Worm (Caenorhabditis elegans) whole organism, L1 larva: Measurements from ENCODE around the gene cyp-14A4.

ENCODE experiments used
- C04F5.9 ChIP-seq: sonication (generic microtip); optimal IDR thresholded peaks from 2 replicates; lab custom pipeline; 2016; ENCODE audit warnings: missing genetic modification characterization, missing compliant biosample characterization
- alr-1 ChIP-seq: fragments of 200-800 bp; sonication (Bioruptor generic); optimal IDR thresholded peaks from 2 replicates; lab custom pipeline; 2018; ENCODE audit warnings: borderline replicate concordance, mild to moderate bottlenecking, missing genetic modification characterization, missing compliant biosample characterization
- aly-2 ChIP-seq: fragments of 150-350 bp; optimal IDR thresholded peaks from 2 replicates; lab custom pipeline; 2014; ENCODE audit warnings: missing biosample characterization, missing genetic modification characterization
- ama-1 ChIP-seq: fragments of 150-350 bp; optimal IDR thresholded peaks from 2 replicates; lab custom pipeline; 2014
- ceh-8 ChIP-seq: fragments of 200-800 bp; sonication (Bioruptor generic); optimal IDR thresholded peaks from 2 replicates; lab custom pipeline; 2018; ENCODE audit warnings: mild to moderate bottlenecking, missing genetic modification characterization, moderate library complexity, missing compliant biosample characterization
- ceh-82 ChIP-seq, 3 experiments: fragments of 150-350 bp in 1 of 3; sonication (generic microtip) in 2 of 3; optimal IDR thresholded peaks; 2 replicates each; lab custom pipeline; 2014 to 2017; ENCODE audit warnings: missing biosample characterization in 3 of 3, missing genetic modification characterization in 3 of 3
- dsc-1 ChIP-seq: sonication (generic microtip); optimal IDR thresholded peaks from 2 replicates; lab custom pipeline; 2016; ENCODE audit warnings: mild to moderate bottlenecking, missing genetic modification characterization, missing compliant biosample characterization
- efl-1 ChIP-seq, 4 experiments: fragments of 150-350 bp; optimal IDR thresholded peaks in 3 of 4; peaks in 1 of 4; 1 replicate in 1 of 4; 2 replicates in 3 of 4; lab custom pipeline; 2014; ENCODE audit warnings: missing biosample characterization in 2 of 4, missing genetic modification characterization in 2 of 4, missing genetic modification reagents in 2 of 4
- egl-13 ChIP-seq: sonication (generic microtip); optimal IDR thresholded peaks from 2 replicates; lab custom pipeline; 2016; ENCODE audit warnings: missing genotype, missing genetic modification reagents, missing genetic modification characterization, missing compliant biosample characterization
- elt-2 ChIP-seq: sonication (generic microtip); optimal IDR thresholded peaks from 2 replicates; lab custom pipeline; 2016; ENCODE audit warnings: missing genetic modification characterization, mild to moderate bottlenecking, inconsistent platforms, missing compliant biosample characterization, missing genetic modification reagents
- ets-5 ChIP-seq: fragments of 200-800 bp; sonication (Bioruptor generic); IDR thresholded peaks from 2 replicates; pipeline ENCODE4 v1.3.6; 2022; ENCODE audit warnings: missing genetic modification characterization, missing compliant biosample characterization
- fkh-4 ChIP-seq: sonication (generic microtip); optimal IDR thresholded peaks from 2 replicates; lab custom pipeline; 2016; ENCODE audit warnings: missing compliant biosample characterization, missing genetic modification characterization, borderline replicate concordance
- hlh-17 ChIP-seq: fragments of 200-800 bp; sonication (Bioruptor generic); optimal IDR thresholded peaks from 2 replicates; lab custom pipeline; 2018; ENCODE audit warnings: missing genetic modification characterization, mild to moderate bottlenecking, missing compliant biosample characterization, moderate library complexity, borderline replicate concordance
- hpl-2 ChIP-seq: fragments of 150-350 bp; optimal IDR thresholded peaks from 2 replicates; lab custom pipeline; 2014; ENCODE audit warnings: missing biosample characterization, missing genetic modification reagents, missing genetic modification characterization
- irx-1 ChIP-seq: sonication (generic microtip); optimal IDR thresholded peaks from 2 replicates; lab custom pipeline; 2016; ENCODE audit warnings: missing genetic modification characterization, missing compliant biosample characterization
- isw-1 ChIP-seq: fragments of 200-800 bp; sonication (Bioruptor generic); IDR thresholded peaks from 2 replicates; pipeline ENCODE4 v1.3.6; 2022; ENCODE audit warnings: missing genetic modification characterization, missing compliant biosample characterization
- lin-14 ChIP-seq: fragments of 200-800 bp; sonication (Bioruptor generic); optimal IDR thresholded peaks from 2 replicates; lab custom pipeline; 2018; ENCODE audit warnings: mild to moderate bottlenecking, missing genetic modification characterization, moderate library complexity, missing compliant biosample characterization
- lin-15B ChIP-seq: fragments of 150-350 bp; sonication (generic microtip); optimal IDR thresholded peaks from 3 replicates; lab custom pipeline; 2014; ENCODE audit warnings: missing biosample characterization, missing genetic modification characterization
- lin-39 ChIP-seq: fragments of 150-350 bp; optimal IDR thresholded peaks from 2 replicates; lab custom pipeline; 2014; ENCODE audit warnings: missing biosample characterization, missing genetic modification reagents, missing genetic modification characterization
- lir-3 ChIP-seq: sonication (generic microtip); optimal IDR thresholded peaks from 2 replicates; lab custom pipeline; 2016; ENCODE audit warnings: mild to moderate bottlenecking, missing genetic modification characterization, moderate library complexity, missing compliant biosample characterization; ENCODE audit not compliant: poor library complexity
- lsy-2 ChIP-seq, 2 experiments: fragments of 150-350 bp; optimal IDR thresholded peaks; 2 replicates each; lab custom pipeline; 2014; ENCODE audit warnings: missing biosample characterization in 2 of 2, missing genetic modification characterization in 2 of 2
- nhr-19 ChIP-seq: fragments of 200-800 bp; sonication (Bioruptor generic); conservative IDR thresholded peaks from 2 replicates; pipeline ENCODE4 v1.3.6; 2022; ENCODE audit warnings: missing genetic modification characterization, missing compliant biosample characterization
- nhr-20 ChIP-seq: sonication (generic microtip); optimal IDR thresholded peaks from 2 replicates; lab custom pipeline; 2016; ENCODE audit warnings: mild to moderate bottlenecking, missing genetic modification characterization, missing compliant biosample characterization
- nhr-237 ChIP-seq: fragments of 150-350 bp; optimal IDR thresholded peaks from 2 replicates; lab custom pipeline; 2014; ENCODE audit warnings: missing biosample characterization, missing genetic modification characterization
- nhr-28 ChIP-seq: fragments of 150-350 bp; optimal IDR thresholded peaks from 2 replicates; lab custom pipeline; 2014; ENCODE audit warnings: missing biosample characterization, missing genetic modification characterization
- nhr-47 ChIP-seq: sonication (generic microtip); optimal IDR thresholded peaks from 2 replicates; lab custom pipeline; 2016; ENCODE audit warnings: mild to moderate bottlenecking, missing genetic modification characterization, moderate library complexity, missing compliant biosample characterization
- nhr-71 ChIP-seq: sonication (generic microtip); optimal IDR thresholded peaks from 2 replicates; lab custom pipeline; 2016; ENCODE audit warnings: mild to moderate bottlenecking, missing genetic modification characterization, moderate library complexity, missing compliant biosample characterization
- nhr-84 ChIP-seq: sonication (generic microtip); optimal IDR thresholded peaks from 2 replicates; lab custom pipeline; 2017; ENCODE audit warnings: missing biosample characterization, missing genetic modification characterization
- nhr-90 ChIP-seq: sonication (generic microtip); optimal IDR thresholded peaks from 2 replicates; lab custom pipeline; 2016; ENCODE audit warnings: mild to moderate bottlenecking, missing genetic modification characterization, missing compliant biosample characterization; ENCODE audit not compliant: poor library complexity
- pag-3 ChIP-seq: sonication (generic microtip); optimal IDR thresholded peaks from 2 replicates; lab custom pipeline; 2017; ENCODE audit warnings: missing genetic modification characterization, mild to moderate bottlenecking, missing compliant biosample characterization, antibody characterized with exemption, borderline replicate concordance; ENCODE audit not compliant: insufficient read depth
- pax-3 ChIP-seq: fragments of 200-800 bp; sonication (Bioruptor generic); optimal IDR thresholded peaks from 2 replicates; lab custom pipeline; 2018; ENCODE audit warnings: mild to moderate bottlenecking, missing genetic modification characterization, moderate library complexity, missing compliant biosample characterization
- rnt-1 ChIP-seq: sonication (generic microtip); optimal IDR thresholded peaks from 2 replicates; lab custom pipeline; 2016; ENCODE audit warnings: mild to moderate bottlenecking, missing genetic modification characterization, moderate library complexity, missing compliant biosample characterization
- skn-1 ChIP-seq: fragments of 150-350 bp; optimal IDR thresholded peaks from 2 replicates; lab custom pipeline; 2014; ENCODE audit warnings: missing biosample characterization, missing genetic modification characterization
- snpc-4 ChIP-seq: fragments of 150-350 bp; optimal IDR thresholded peaks from 2 replicates; lab custom pipeline; 2014; ENCODE audit warnings: missing biosample characterization, missing genetic modification characterization
- snu-23 ChIP-seq: sonication (generic microtip); optimal IDR thresholded peaks from 2 replicates; lab custom pipeline; 2016; ENCODE audit warnings: missing genetic modification characterization, missing compliant biosample characterization
- sptf-1 ChIP-seq: fragments of 150-350 bp; optimal IDR thresholded peaks from 2 replicates; lab custom pipeline; 2014; ENCODE audit warnings: missing biosample characterization, missing genetic modification characterization
- sup-37 ChIP-seq: fragments of 200-800 bp; sonication (Bioruptor generic); optimal IDR thresholded peaks from 2 replicates; lab custom pipeline; 2018; ENCODE audit warnings: mild to moderate bottlenecking, missing genetic modification characterization, missing compliant biosample characterization
- swsn-7 ChIP-seq: sonication (generic microtip); optimal IDR thresholded peaks from 2 replicates; lab custom pipeline; 2016; ENCODE audit warnings: missing genetic modification characterization, missing compliant biosample characterization
- tlp-1 ChIP-seq: fragments of 150-350 bp; optimal IDR thresholded peaks from 2 replicates; lab custom pipeline; 2014; ENCODE audit warnings: missing biosample characterization, missing genetic modification characterization
- unc-130 ChIP-seq: fragments of 150-350 bp; optimal IDR thresholded peaks from 2 replicates; lab custom pipeline; 2017; ENCODE audit warnings: missing biosample characterization, missing genetic modification characterization, inconsistent platforms
- unc-98 ChIP-seq: fragments of 200-800 bp; sonication (Bioruptor generic); IDR thresholded peaks from 2 replicates; pipeline ENCODE4 v1.3.6; 2022; ENCODE audit warnings: missing genetic modification characterization, missing compliant biosample characterization
- xbp-1 ChIP-seq: sonication (generic microtip); optimal IDR thresholded peaks from 2 replicates; lab custom pipeline; 2016; ENCODE audit warnings: missing genetic modification characterization, missing compliant biosample characterization
- zag-1 ChIP-seq: fragments of 150-350 bp; optimal IDR thresholded peaks from 2 replicates; lab custom pipeline; 2014; ENCODE audit warnings: missing biosample characterization, missing genetic modification characterization
- ztf-4 ChIP-seq: fragments of 150-350 bp; optimal IDR thresholded peaks from 2 replicates; lab custom pipeline; 2014; ENCODE audit warnings: missing biosample characterization, missing genetic modification characterization

The cyp-14A4 gene

DNA sequence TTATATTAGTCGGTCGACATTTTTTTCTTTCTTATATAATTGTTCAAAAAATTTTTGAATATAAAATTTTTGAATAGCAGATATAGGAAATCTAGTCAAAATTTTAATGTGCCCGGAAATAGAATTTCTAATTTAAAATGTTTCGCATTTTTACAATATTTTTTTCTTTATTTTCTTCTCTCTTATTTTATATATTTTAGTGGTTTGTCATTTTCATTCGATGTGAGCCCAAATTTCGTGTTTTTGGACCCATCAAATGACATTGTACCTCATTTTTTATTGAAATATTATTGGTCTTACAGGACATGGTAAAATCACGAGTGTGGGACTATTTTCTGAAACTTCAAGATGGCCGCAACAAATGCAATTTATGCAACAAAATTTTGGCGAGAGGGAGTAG lies 21.8 kb downstream of the cyp-14A4 start, which contains the start of gene K09A11.1:
Gene K09A11.1, plus strand, starts transcription at position 301 of the 400 bp plus-strand sequence.
- TF ChIP-seq ceh-8 (GFP tag; lab: Kevin White, UChicago) (no peak), xbp-1 (tag; lab: Kevin White, UChicago) (no peak), snu-23 (GFP tag; lab: Kevin White, UChicago) (no peak), ztf-4 (tag; lab: Kevin White, UChicago) (no peak), unc-130 (tag; lab: Kevin White, UChicago) (no peak), unc-98 (GFP tag; lab: Robert Waterston, UW) (no peak), skn-1 (tag; lab: Kevin White, UChicago) (no peak), pag-3 (no peak)

ce11 chrX:13261037-13261592 lies 22.9 kb downstream of the cyp-14A4 start:
- TF ChIP-seq nhr-71, result peak; percentile 8
- peak; percentile 0 for TF ChIP-seq elt-2 (tag; lab: Kevin White, UChicago)
- peak; percentile 11 for TF ChIP-seq snpc-4 (tag; lab: Kevin White, UChicago)

ce11 chrX:13257577-13257976 lies 26.4 kb downstream of the cyp-14A4 start, which contains the start of gene K08H2.10:
Gene K08H2.10, plus strand, starts transcription at chrX:13257806.
- TF ChIP-seq ceh-82 (tag; optimal IDR thresholded peaks at IDR 0.05; lab: Kevin White, UChicago) (no peak), tlp-1 (peak; percentile 77), nhr-28 (no peak), lsy-2 (tag; optimal IDR thresholded peaks at IDR 0.05; lab: Kevin White, UChicago) (no peak), unc-98 (GFP tag; lab: Robert Waterston, UW) (no peak), xbp-1 (tag; lab: Kevin White, UChicago) (no peak), rnt-1 (no peak), nhr-90 (tag; lab: Kevin White, UChicago) (no peak), aly-2 (no peak), egl-13 (no peak), lin-39 (tag; lab: Kevin White, UChicago) (no peak), ama-1 (lab: Kevin White, UChicago) (no peak), elt-2 (tag; lab: Kevin White, UChicago) (peak; percentile 82), dsc-1 (tag; lab: Kevin White, UChicago) (no peak), sptf-1 (no peak), lir-3 (tag; lab: Kevin White, UChicago) (no peak), snpc-4 (tag; lab: Kevin White, UChicago) (no peak), unc-130 (tag; lab: Kevin White, UChicago) (no peak), fkh-4 (tag; lab: Kevin White, UChicago) (no peak), sup-37 (no peak), hlh-17 (GFP tag; lab: Kevin White, UChicago) (no peak), hpl-2 (GFP tag; lab: Kevin White, UChicago) (no peak), efl-1 (optimal IDR thresholded peaks at IDR 0.05; lab: Kevin White, UChicago) (no peak), efl-1 (GFP tag; optimal IDR thresholded peaks at IDR 0.05 in 1 of 2; lab: Kevin White, UChicago) (peak in 1 of 2 experiments; percentile 41), lin-14 (no peak)

DNA sequence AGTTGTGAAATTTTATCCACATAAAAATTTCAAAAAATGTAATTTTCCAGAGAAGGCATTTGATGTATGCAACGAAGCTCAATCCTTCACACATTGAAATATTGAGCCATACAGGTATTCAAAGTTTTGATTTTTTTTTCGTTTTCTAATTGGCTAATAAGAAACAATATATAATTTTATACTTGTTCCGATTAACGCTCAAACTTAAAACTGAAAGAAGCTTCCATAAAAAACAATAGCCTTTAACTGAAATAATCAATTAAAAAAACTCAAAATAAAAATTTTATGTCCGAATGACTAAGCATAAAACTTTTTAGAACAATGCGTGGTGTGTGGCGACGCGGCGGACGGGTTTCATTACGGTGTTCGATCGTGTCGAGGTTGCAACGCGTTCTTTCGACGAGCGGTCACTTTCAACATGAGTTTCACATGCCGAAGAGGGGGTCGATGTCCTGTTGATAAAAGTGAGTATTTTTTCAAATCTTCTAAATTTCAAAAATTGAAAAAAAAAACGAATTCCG lies 32.0 kb downstream of the cyp-14A4 start, which contains the start of gene nhr-32:
Gene nhr-32, plus strand, starts transcription at position 51 of the 521 bp plus-strand sequence.
- no peak for TF ChIP-seq nhr-84 (tag; lab: Kevin White, UChicago)
- no peak for TF ChIP-seq C04F5.9 (tag; lab: Kevin White, UChicago)
- TF ChIP-seq unc-130 (tag; lab: Kevin White, UChicago), result no peak

DNA sequence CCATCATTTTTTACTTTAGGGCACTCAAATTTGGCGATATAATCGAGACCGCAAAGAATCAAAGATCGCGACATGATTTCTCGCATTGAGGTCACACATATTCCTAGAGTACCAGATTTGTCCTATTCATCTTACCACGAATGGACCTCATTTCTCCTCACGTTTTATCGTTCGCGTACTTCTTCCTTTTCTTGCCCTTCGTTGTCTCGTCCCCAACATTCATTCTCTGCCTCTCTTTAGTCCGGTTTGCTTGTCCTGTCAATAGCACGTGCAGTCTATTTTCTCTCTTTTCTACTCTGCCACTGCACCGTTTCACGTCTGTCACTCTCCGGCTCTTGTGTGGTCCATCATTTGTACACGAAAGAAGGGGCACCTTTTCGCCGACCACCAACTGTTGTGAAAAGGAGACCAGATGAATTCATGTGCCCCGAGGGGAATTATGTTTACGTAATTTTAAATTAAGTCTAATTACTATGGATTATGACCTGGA lies 32.6 kb downstream of the cyp-14A4 start:
- no peak for TF ChIP-seq zag-1
- peak; percentile 65 for TF ChIP-seq nhr-19 (GFP tag; lab: Robert Waterston, UW)
- peak; percentile 69 for TF ChIP-seq nhr-47
- TF ChIP-seq irx-1 (tag; lab: Kevin White, UChicago), result peak; percentile 35
- peak; percentile 28 for TF ChIP-seq nhr-237 (tag; lab: Kevin White, UChicago)
- TF ChIP-seq ets-5 (GFP tag; lab: Robert Waterston, UW), result no peak
- TF ChIP-seq pax-3 (tag; lab: Kevin White, UChicago), result no peak
- no peak for TF ChIP-seq lin-15B (tag; lab: Kevin White, UChicago)
- peak; percentile 74 for TF ChIP-seq swsn-7
- TF ChIP-seq nhr-20, result peak; percentile 89
- TF ChIP-seq ztf-4 (tag; lab: Kevin White, UChicago), result peak; percentile 9
- no peak for TF ChIP-seq alr-1 (tag; lab: Kevin White, UChicago)
- no peak; the same call in none of the 2 replicates for TF ChIP-seq isw-1 (GFP tag; lab: Robert Waterston, UW)
- TF ChIP-seq nhr-71, result peak; percentile 89
